Fruit fly (Drosophila melanogaster) Kc167 (cell line): Measurements from ENCODE around the gene fog.

Experiments
- Myc ChIP-seq: fragments of >200 bp; optimal IDR thresholded peaks from 2 replicates; lab custom pipeline; 2017; ENCODE audit warnings: missing external identifiers
- h ChIP-seq: fragments of >200 bp; optimal IDR thresholded peaks from 3 replicates; lab custom pipeline; 2018; ENCODE audit warnings: missing external identifiers
- ttk ChIP-seq: sonication (Bioruptor generic); optimal IDR thresholded peaks from 2 replicates; lab custom pipeline; 2017; ENCODE audit warnings: missing external identifiers

- TF ChIP-seq Myc (lab: Kevin White, UChicago): no peak
- TF ChIP-seq h (lab: Kevin White, UChicago): no peak
- no peak for TF ChIP-seq ttk (lab: Kevin White, UChicago)
Observed at dm6 chrX:22859286-22859685, 4.3 kb upstream of the fog start.
